Fruit fly (Drosophila melanogaster) ovary, adult (tissue): Measurements from ENCODE around the gene Inx5.
A peak's percentile ranks its signal among the peaks of the same experiment; 100 is the strongest.

Experiments used
- CG17801 ChIP-seq: fragments of 200-800 bp; optimal IDR thresholded peaks from 2 replicates; lab custom pipeline; 2019; ENCODE audit warnings: missing biosample characterization, mild to moderate bottlenecking, missing genetic modification characterization, moderate library complexity; ENCODE audit not compliant: partially characterized antibody

Inx5 gene

DNA sequence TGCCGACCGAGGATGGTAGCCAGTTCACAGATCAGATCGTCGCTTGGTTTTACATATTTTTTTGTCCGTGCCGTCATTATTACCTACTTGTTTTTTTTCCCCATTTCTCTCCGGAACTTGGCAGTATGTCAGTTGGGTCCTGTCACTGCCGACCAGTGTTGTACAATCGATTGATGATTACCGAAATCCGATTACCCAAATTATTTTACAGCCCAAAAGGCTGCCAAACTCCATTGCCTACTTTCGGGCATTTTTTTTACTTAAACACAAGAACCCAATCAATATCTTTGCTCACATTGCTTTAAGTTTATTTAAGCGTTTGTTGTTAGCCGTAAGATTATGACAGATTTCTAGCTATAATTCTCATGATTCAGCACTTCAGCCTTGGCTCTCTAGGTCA, at the start of gene Inx5:
TSS of gene Inx5 (minus strand) at position 93 of the 400 bp plus-strand sequence.
- TF ChIP-seq CG17801 (GFP tag; lab: Kevin White, UChicago): no peak

DNA sequence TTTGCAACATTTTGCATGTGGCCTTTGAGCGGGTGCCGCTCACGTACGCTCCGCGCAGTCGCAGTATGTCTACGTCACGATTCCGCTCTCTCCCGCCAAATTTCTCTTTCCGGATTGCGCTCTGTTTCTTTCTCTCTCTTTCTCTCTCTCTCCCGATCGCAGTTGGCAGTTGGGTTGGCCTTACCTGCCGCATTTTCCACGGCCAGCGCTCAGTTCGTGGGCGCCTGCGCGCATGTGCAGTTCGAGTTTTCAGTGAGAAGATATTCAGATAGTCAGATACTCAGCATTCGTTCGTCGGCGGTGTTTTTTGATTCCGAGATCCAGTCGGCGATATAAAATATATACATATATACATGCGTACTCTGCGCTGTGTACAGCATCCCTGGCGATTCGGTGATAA, 49.7 kb upstream of the Inx5 start, which contains the start of gene CG7884:
TSS of gene CG7884 (plus strand) at position 208 of the 400 bp plus-strand sequence.
- no peak for TF ChIP-seq CG17801 (GFP tag; lab: Kevin White, UChicago)

DNA sequence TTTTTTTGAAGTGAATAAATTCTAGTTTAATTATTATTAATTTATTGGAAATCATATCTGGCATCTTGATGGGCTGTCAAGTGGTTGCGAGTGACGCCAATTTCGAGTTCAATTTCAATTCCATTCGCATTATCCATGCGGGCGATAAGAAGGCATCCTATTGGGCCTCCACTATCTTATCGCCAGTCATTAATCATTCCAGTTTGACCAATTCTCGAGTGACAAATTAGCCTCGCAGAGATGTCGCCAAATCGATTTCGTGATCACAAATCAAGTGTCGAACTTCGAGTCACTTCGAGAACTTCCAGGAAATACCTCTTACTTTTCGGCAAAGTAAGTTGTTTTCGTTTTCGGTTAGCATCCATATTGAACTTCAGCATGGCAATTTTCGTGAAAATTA, 46.0 kb upstream of the Inx5 start:
- no peak for TF ChIP-seq CG17801 (GFP tag; lab: Kevin White, UChicago)

DNA sequence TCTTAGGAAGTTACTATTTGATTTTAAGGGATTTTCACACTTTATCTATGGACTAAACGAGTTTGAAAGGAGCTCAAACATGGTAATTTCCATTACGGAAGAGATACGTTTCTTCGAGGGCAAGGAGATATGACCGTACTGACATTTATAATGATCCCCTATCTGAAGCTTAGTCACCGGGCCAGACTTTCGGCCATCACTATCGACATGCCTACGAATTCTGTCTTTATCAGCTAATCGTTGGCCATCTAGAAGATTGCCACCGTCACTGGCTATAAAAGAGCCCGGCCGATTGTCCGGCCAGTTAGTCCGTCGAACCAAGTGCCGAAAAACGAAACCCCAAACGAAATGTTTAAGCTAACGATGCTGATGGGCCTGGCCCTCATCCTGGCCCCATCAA, 44.5 kb upstream of the Inx5 start, which contains the start of gene Muc18B:
TSS of gene Muc18B (plus strand) at position 301 of the 400 bp plus-strand sequence.
- no peak for TF ChIP-seq CG17801 (GFP tag; lab: Kevin White, UChicago)

DNA sequence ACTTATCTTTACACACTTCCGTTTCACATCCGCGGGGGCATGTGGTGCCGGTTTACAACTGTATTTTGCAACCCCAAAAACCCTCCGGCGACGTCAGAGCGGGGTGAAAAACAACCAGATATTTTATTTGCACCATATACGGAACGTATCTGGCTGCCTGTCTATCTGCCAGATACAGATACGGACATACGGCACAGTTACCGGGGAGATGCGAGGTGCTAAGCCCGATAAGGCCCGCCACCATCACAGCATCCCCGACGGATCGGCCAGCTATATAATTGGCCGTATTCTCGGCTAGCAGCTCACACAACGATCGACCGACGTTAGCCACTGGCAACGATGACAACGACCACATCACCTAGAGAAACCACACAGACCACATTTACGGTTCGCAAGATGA, 42.3 kb upstream of the Inx5 start, which contains the start of gene Mur18B:
TSS of gene Mur18B (plus strand) at position 301 of the 400 bp plus-strand sequence.
- no peak for TF ChIP-seq CG17801 (GFP tag; lab: Kevin White, UChicago)

DNA sequence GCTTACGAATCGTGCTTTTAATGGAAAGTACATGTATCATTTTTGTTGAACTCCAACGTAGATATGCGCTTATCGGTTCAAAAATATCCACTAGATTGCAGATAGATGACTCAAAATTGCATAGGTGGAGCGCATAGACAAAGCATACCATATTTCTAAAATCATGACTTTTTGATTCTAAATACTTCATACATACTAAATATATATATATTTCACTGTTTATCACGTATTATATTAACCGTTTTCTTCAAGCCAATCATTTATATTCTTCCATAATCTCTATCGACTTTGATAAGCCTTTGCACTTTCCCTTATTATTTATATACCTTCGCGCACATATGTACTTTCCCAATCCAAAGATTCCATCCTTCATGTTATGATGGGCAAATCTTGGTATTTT, 41.3 kb upstream of the Inx5 start, which contains the start of gene CG14195:
TSS of gene CG14195 (minus strand) at position 101 of the 400 bp plus-strand sequence.
- TF ChIP-seq CG17801 (GFP tag; lab: Kevin White, UChicago): no peak

DNA sequence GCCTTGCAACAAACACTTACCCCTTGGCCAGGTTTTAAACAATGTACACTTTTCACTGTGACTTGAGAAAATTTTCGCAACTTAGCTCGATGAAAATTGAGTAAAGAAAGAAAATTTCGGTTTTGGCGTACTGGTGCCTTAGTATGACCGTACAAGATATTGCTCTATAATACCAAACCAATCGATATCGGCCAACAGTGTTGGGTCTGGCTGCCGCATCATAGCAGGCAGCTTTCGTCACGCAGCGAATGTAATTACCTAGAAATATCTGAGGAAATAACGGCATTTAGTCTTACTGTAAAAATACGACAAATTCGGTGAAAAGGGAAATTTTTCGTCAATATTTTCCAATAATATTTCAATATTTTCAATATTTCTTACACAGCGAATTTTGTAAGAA, 37.3 kb upstream of the Inx5 start, which contains the start of gene Ulp1:
TSS of gene Ulp1 (minus strand) at position 174 of the 400 bp plus-strand sequence.
- peak; percentile 41 for TF ChIP-seq CG17801 (GFP tag; lab: Kevin White, UChicago)

DNA sequence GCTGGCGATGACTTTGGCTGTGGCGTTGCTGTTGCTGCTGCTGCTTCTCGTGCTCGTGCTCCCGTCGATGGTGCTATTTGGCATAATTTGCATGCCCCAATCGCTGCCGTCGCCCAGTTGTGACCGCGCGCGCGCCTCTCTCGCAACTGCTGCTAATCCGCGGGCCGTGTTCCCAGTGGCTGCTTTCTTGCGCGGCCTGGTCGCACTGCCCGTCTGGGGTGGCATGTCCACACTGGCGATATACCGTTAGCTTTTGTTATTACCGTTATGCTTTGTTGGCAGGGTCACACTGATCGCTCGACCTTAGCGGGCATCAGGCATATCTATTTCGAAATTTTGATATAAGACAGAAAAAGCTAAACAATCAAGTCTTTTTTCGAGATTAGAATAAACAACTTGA, 30.9 kb upstream of the Inx5 start, which contains the start of gene CG7990:
TSS of gene CG7990 (minus strand) at position 350 of the 400 bp plus-strand sequence.
- no peak for TF ChIP-seq CG17801 (GFP tag; lab: Kevin White, UChicago)

DNA sequence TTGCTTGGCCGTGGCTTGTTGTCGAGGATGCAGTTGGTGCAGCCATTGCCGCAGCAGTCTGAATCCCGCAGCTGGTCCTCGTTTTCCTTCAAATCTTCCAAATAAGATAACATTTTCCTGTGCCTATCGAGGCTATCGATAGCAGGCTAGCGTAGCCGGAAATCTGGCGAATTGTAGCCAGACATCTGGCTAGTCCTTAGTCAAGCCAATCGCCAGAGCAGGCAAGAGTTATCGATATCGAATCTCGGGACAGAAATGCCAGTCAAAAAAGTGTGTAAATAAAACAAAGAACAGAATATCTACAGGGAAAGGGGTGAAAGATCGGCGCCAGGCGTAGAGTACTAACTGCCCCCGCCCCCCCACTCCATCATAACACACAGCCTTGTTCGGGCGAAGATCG, 22.7 kb upstream of the Inx5 start, which contains the start of the genes CG7914 and CG14194:
TSS of gene CG7914 (minus strand) at position 113 of the 400 bp plus-strand sequence.
TSS of gene CG14194 (plus strand) at position 220 of the 400 bp plus-strand sequence.
- TF ChIP-seq CG17801 (GFP tag; lab: Kevin White, UChicago): peak; percentile 10

DNA sequence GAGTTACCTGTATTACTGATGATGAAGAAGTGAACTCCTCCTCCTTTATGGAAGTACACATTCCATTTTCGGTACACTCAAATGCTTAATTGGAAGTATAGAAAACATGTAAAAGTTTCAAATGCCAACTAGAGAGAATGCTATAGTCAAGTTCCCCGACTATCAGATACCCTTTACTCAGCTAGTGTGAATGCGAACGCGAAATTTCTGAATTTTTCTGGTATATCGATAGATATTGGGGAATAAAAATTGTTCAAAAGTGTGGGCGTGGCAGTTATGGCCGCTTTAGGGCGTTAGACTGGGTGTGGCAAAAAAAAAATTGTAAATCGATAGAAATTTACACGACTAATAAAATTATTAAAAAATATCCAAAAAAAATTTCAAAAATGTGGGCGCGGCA, 20.9 kb upstream of the Inx5 start:
- no peak for TF ChIP-seq CG17801 (GFP tag; lab: Kevin White, UChicago)

DNA sequence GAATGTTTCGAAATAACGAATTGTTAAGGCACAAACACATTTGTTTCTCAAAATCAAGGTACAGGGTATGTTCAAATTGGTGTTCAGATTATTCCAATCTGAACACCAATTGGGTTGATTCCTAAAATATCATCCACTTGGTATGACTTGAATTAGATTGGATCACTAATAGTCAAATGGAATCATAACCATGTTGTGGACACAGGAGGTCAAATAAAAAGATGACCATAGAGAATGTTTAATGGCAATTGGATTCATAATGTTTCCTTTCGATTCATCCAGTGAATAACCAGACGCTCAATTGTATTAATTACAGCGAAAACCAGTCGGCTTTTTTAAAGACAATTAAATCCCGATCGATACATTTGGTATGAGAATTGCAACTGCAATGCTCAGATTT, 20.4 kb upstream of the Inx5 start:
- no peak for TF ChIP-seq CG17801 (GFP tag; lab: Kevin White, UChicago)

DNA sequence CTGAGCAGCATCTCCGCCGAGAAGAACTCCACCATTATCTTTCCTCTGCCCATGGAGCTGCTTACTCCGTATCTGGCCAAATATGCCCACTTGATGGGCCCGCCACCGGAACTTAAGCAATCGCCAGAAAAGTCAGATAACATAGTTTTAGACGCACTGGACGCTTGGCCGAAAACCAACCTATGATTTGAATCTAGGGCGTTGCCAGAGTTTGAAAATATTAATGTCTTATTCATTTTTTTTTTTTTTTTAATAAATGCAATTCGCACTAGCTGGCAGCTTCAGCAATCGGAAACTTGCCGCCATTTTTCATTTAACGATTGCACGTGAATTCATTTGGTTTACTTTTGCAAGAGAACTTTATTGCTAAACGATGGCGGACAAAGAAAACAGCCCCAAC, 19.2 kb upstream of the Inx5 start, which contains the start of gene HP1D3csd:
TSS of gene HP1D3csd (plus strand) at position 312 of the 400 bp plus-strand sequence.
- TF ChIP-seq CG17801 (GFP tag; lab: Kevin White, UChicago): peak; percentile 37

DNA sequence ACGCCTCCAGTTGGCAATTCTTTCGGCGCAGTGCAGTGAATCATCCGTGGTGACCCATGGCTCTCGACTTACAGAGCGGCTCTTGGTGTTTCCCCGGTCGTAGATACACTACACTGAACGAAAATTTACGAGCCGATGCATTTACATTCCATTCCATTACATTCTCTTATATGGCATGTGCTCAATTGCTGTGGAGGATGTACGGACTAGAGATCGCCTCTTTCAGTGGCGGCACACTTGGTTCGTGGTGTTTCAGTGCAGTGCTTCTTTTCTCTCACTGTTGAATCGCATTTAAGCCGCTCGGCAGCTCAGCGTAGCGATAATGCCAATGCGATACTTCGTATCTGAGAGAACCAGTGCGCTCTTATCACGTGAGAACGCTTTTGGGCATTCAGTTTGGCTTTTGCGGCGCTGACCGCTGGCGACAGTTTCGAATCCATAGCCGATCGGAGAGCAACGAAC, 17.0 kb upstream of the Inx5 start, which contains the start of gene Mec2:
TSS of gene Mec2 (plus strand) at position 412 of the 462 bp plus-strand sequence.
- peak; percentile 80 for TF ChIP-seq CG17801 (GFP tag; lab: Kevin White, UChicago)

DNA sequence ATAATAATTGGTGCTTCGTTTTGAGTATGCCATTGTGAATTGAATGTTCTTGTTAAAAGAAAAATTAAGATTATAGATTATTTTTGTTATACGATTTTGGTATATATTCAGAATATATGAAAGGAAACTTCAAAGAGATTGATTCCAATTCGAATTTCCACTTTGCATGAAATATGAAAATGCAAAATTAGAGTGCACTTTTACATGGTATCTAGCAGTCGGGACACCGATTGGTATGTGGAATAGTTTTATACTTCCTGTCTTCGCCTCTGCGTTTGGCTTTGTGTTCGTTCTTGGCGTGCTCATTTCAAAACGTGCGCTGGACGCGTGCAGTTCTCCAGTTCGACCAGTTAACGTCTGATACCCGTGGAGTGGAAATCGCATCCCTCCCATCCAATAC, 12.4 kb upstream of the Inx5 start, which contains the start of gene CG33253:
TSS of gene CG33253 (plus strand) at position 301 of the 400 bp plus-strand sequence.
- TF ChIP-seq CG17801 (GFP tag; lab: Kevin White, UChicago): no peak

DNA sequence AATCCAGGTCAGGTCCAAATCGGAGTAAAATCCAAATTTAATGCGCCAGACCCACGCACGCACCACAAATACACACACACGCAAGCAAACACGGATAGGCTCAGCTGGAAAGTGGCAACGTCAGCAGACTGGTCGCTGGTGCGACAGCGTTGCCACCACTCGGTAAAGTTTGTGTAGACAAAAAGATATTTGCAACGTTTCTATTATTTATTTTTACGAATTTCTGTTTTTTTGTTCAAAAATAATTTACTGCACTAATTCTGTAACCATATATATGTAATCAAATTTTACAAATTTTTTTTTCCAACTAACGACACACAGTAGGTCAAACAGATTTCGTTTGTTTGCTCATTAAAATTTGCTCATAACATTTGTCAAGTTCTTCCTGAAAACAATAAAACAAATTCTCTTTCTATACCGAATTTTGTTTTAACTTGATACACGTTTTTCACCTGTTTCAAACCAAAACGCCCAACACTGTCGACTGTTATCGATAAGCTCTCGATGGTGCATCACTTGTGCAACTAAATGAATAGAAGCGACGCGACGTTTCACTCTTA, 9.1 kb upstream of the Inx5 start, which contains the start of the genes CG7556 and CG7453:
TSS of gene CG7556 (minus strand) at position 135 of the 560 bp plus-strand sequence.
TSS of gene CG7453 (plus strand) at position 478 of the 560 bp plus-strand sequence.
- peak; percentile 60 for TF ChIP-seq CG17801 (GFP tag; lab: Kevin White, UChicago)
